Worm (Caenorhabditis elegans): ENCODE data around the gene F25E5.1.

- no peak for TF ChIP-seq elt-3 (tag; optimal IDR thresholded peaks at IDR 0.05)
- no peak for TF ChIP-seq skn-1 (tag; optimal IDR thresholded peaks at IDR 0.05)
- TF ChIP-seq nfya-1 (tag; optimal IDR thresholded peaks at IDR 0.05; ENCODE audit: insufficient read depth), result no peak
- no peak for TF ChIP-seq unc-62 (GFP tag; optimal IDR thresholded peaks at IDR 0.05)
- no peak for TF ChIP-seq ztf-4 (tag; optimal IDR thresholded peaks at IDR 0.05)
Observed at ce11 chrV:7520077-7520476, 54.4 kb downstream of the F25E5.1 start, which contains the start of gene srb-19.

Measured in whole organism, L3 larva.